Worm (Caenorhabditis elegans): ENCODE results near the gene mrck-1.

The mrck-1 gene

DNA sequence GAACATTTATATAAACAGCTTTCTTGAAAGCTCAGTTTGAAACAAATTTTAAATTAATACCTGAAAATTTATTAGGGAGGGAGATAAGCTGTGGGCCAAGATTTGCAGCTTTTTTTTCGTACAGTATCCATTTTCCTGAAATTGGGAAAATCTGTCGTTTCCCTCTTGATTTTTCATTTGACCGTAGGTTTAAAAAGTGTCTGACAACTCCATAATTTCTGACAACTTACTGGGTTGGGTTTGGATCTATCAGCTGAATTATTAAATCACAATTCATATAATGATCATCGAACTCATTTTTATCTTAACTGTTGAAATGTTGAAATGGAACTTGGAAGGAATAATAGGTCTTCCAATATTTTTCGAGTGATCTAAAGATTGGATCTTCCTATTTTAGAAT lies 46.3 kb downstream of the mrck-1 start:
- TF ChIP-seq sma-3 (GFP tag; optimal IDR thresholded peaks at IDR 0.05), result peak; percentile 25
- peak; percentile 29 for TF ChIP-seq ama-1 (optimal IDR thresholded peaks at IDR 0.05)
- TF ChIP-seq dmd-4 (tag; optimal IDR thresholded peaks at IDR 0.05), result peak; percentile 7
- no peak for TF ChIP-seq unc-39 (tag; optimal IDR thresholded peaks at IDR 0.05)
- peak; percentile 46 for TF ChIP-seq nhr-21 (tag; optimal IDR thresholded peaks at IDR 0.05)

DNA sequence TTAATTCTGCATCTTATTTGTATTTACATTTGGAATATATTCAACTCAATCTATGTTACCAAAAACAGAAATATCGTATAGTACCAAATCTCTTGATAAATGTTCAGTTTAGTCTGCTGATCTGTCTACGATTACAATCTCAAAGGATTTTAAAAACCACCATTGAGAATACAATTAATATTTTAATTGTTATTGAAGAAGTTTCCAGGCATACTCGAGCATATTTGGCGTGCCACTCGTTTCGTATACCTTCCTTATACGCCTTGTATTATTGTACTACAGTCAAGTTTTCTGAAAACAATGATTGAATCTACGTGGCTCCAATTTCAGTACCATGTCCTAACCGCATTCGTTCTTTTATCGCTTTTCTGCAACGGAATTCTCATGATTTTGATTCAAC lies 49.3 kb downstream of the mrck-1 start, which contains the start of gene str-206:
Gene str-206, plus strand, starts transcription at position 301 of the 400 bp plus-strand sequence.
- TF ChIP-seq unc-62 (GFP tag; optimal IDR thresholded peaks at IDR 0.05) (no peak), unc-39 (tag; optimal IDR thresholded peaks at IDR 0.05) (no peak), R02D3.7 (tag; optimal IDR thresholded peaks at IDR 0.05) (no peak), elt-3 (tag; optimal IDR thresholded peaks at IDR 0.05) (no peak), dmd-4 (tag; optimal IDR thresholded peaks at IDR 0.05) (no peak), nhr-23 (tag; optimal IDR thresholded peaks at IDR 0.05) (no peak), ztf-1 (GFP tag; conservative IDR thresholded peaks at IDR 0.05) (no peak), mdl-1 (tag; optimal IDR thresholded peaks at IDR 0.05) (no peak), fos-1 (tag; optimal IDR thresholded peaks at IDR 0.05) (no peak), nhr-11 (tag; optimal IDR thresholded peaks at IDR 0.05) (no peak), ztf-4 (tag; optimal IDR thresholded peaks at IDR 0.05) (no peak), skn-1 (tag; optimal IDR thresholded peaks at IDR 0.05) (no peak), nhr-25 (tag; optimal IDR thresholded peaks at IDR 0.05) (no peak), sem-4 (tag; optimal IDR thresholded peaks at IDR 0.05) (no peak), nhr-12 (tag; optimal IDR thresholded peaks at IDR 0.05) (no peak), F13H6.1 (tag; optimal IDR thresholded peaks at IDR 0.05) (no peak), elt-1 (tag; optimal IDR thresholded peaks at IDR 0.05) (no peak), ceh-16 (tag; optimal IDR thresholded peaks at IDR 0.05) (no peak)

DNA sequence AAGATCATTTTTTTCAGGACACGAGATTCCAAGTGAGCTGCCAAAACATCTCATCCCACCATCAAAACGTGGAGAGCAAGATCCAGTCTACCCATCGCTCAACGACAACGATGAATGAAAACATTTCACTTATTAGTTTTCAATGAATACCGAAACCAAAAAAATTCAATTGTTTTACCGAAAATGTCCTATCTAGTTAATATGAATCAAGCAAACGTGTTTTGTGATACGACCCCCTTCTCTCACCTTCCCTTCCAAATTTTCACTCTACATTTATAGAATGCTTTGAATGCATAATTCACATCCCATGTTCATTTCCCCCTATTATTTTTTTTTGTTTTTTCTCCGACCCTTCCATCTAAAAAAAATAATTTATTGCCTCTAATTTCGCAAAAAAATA lies 49.9 kb downstream of the mrck-1 start:
- TF ChIP-seq sma-9 (GFP tag; optimal IDR thresholded peaks at IDR 0.05), result peak; percentile 5
- no peak for TF ChIP-seq sma-9 (tag; optimal IDR thresholded peaks at IDR 0.05)
- TF ChIP-seq snpc-4 (tag; optimal IDR thresholded peaks at IDR 0.05), result no peak

DNA sequence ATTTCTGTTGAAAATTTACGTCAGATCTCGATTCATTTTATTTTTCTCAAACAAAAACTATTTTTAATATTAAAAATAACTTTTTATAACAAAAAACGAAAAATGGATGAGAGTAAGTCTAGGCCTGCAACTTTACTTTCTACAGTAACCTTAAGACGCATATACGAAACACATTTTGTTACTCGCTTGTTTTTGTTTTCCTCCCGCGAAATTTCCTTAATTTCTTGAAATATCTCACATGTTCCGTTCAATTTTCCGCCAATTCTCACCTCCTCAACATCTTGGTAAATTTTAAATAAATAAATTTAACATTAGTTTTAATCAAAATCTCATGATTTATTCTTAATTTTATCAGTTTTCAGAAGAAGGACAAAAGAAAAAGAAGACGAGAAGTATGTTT lies 52.6 kb downstream of the mrck-1 start:
- TF ChIP-seq nhr-12 (tag; optimal IDR thresholded peaks at IDR 0.05), result no peak
- TF ChIP-seq nhr-6 (tag; optimal IDR thresholded peaks at IDR 0.05), result no peak
- TF ChIP-seq unc-55 (GFP tag; optimal IDR thresholded peaks at IDR 0.05), result no peak
- TF ChIP-seq ZK546.5 (tag; optimal IDR thresholded peaks at IDR 0.05), result no peak
- no peak for TF ChIP-seq nhr-129 (tag; optimal IDR thresholded peaks at IDR 0.05)
- TF ChIP-seq fos-1 (tag; optimal IDR thresholded peaks at IDR 0.05), result no peak
- no peak for TF ChIP-seq gmeb-1 (tag; optimal IDR thresholded peaks at IDR 0.05)
- TF ChIP-seq lsy-2 (tag; optimal IDR thresholded peaks at IDR 0.05), result no peak
- no peak for TF ChIP-seq sem-4 (tag; optimal IDR thresholded peaks at IDR 0.05)
- no peak for TF ChIP-seq snpc-4 (tag; optimal IDR thresholded peaks at IDR 0.05)
- TF ChIP-seq ztf-11 (tag; optimal IDR thresholded peaks at IDR 0.05), result no peak
- TF ChIP-seq mdl-1 (tag; optimal IDR thresholded peaks at IDR 0.05), result no peak
- no peak for TF ChIP-seq lin-13 (GFP tag; optimal IDR thresholded peaks at IDR 0.05)
- TF ChIP-seq nhr-11 (tag; optimal IDR thresholded peaks at IDR 0.05), result no peak
- no peak for TF ChIP-seq skn-1 (tag; optimal IDR thresholded peaks at IDR 0.05)
- no peak for TF ChIP-seq nhr-10 (tag; optimal IDR thresholded peaks at IDR 0.05)
- no peak for TF ChIP-seq nhr-23 (tag; optimal IDR thresholded peaks at IDR 0.05)
- TF ChIP-seq lin-11 (tag; optimal IDR thresholded peaks at IDR 0.05), result no peak
- TF ChIP-seq unc-62 (GFP tag; optimal IDR thresholded peaks at IDR 0.05), result no peak

DNA sequence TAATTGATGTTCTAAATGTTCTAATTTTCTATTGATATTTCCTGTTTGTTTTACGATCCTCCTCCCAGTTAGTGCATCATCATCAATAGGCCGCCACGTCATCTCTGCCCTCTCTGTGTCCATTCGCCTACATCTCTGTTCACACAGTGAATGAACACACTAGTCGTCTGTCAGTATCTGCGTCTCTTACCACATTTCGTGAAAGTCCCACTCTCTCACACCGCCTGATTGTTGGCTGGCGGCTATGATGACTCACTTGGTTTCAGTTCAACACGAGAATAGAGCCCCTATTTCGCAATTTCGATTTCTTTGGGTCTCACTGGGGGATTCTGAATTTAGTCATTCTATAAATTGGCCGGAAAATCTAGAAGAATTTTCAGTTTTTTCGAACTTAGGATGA lies 53.2 kb downstream of the mrck-1 start:
- no peak for TF ChIP-seq R02D3.7 (tag; optimal IDR thresholded peaks at IDR 0.05)
- peak; percentile 76 for TF ChIP-seq sma-9 (GFP tag; optimal IDR thresholded peaks at IDR 0.05)
- TF ChIP-seq sma-9 (tag; optimal IDR thresholded peaks at IDR 0.05), result no peak
- no peak for TF ChIP-seq mbf-1 (tag; optimal IDR thresholded peaks at IDR 0.05)
- no peak for TF ChIP-seq nhr-25 (tag; optimal IDR thresholded peaks at IDR 0.05)
- peak; percentile 99 for TF ChIP-seq fos-1 (tag; optimal IDR thresholded peaks at IDR 0.05)
- no peak for TF ChIP-seq snpc-4 (tag; optimal IDR thresholded peaks at IDR 0.05)
- TF ChIP-seq unc-62 (GFP tag; optimal IDR thresholded peaks at IDR 0.05), result no peak
- TF ChIP-seq lin-39 (tag; optimal IDR thresholded peaks at IDR 0.05), result no peak
- no peak for TF ChIP-seq ztf-1 (GFP tag; conservative IDR thresholded peaks at IDR 0.05)
- no peak for TF ChIP-seq lin-11 (tag; optimal IDR thresholded peaks at IDR 0.05)
- no peak for TF ChIP-seq elt-3 (tag; optimal IDR thresholded peaks at IDR 0.05)
- TF ChIP-seq elt-1 (tag; optimal IDR thresholded peaks at IDR 0.05), result no peak
- no peak for TF ChIP-seq nhr-6 (tag; optimal IDR thresholded peaks at IDR 0.05)
- TF ChIP-seq nhr-11 (tag; optimal IDR thresholded peaks at IDR 0.05), result no peak
- TF ChIP-seq lsy-2 (tag; optimal IDR thresholded peaks at IDR 0.05), result peak in 1 of 2 experiments; percentile 57
- TF ChIP-seq F13H6.1 (tag; optimal IDR thresholded peaks at IDR 0.05), result peak; percentile 69
- TF ChIP-seq nhr-129 (tag; optimal IDR thresholded peaks at IDR 0.05), result peak; percentile 85
- TF ChIP-seq aly-2 (tag; optimal IDR thresholded peaks at IDR 0.05), result no peak
- no peak for TF ChIP-seq nhr-77 (tag; optimal IDR thresholded peaks at IDR 0.05)
- TF ChIP-seq nhr-12 (tag; optimal IDR thresholded peaks at IDR 0.05), result no peak
- TF ChIP-seq blmp-1 (tag; optimal IDR thresholded peaks at IDR 0.05; ENCODE audit: insufficient read depth), result no peak
- no peak for TF ChIP-seq dmd-4 (tag; optimal IDR thresholded peaks at IDR 0.05)
- TF ChIP-seq mdl-1 (tag; optimal IDR thresholded peaks at IDR 0.05), result peak; percentile 49 to 81
- TF ChIP-seq nhr-10 (tag; optimal IDR thresholded peaks at IDR 0.05), result no peak
- peak; percentile 39 for TF ChIP-seq Y55F3AM.14 (GFP tag; optimal IDR thresholded peaks at IDR 0.05)
- no peak for TF ChIP-seq ama-1 (optimal IDR thresholded peaks at IDR 0.05)
- TF ChIP-seq sem-4 (tag; optimal IDR thresholded peaks at IDR 0.05), result peak; percentile 80
- no peak for TF ChIP-seq lin-13 (GFP tag; optimal IDR thresholded peaks at IDR 0.05)
- TF ChIP-seq skn-1 (tag; optimal IDR thresholded peaks at IDR 0.05), result peak; percentile 19
- no peak for TF ChIP-seq nhr-237 (tag; optimal IDR thresholded peaks at IDR 0.05)
- TF ChIP-seq unc-39 (tag; optimal IDR thresholded peaks at IDR 0.05), result no peak
- peak; percentile 76 for TF ChIP-seq egl-27 (tag; optimal IDR thresholded peaks at IDR 0.05)

Measured in whole organism, L2 larva.